Worm (Caenorhabditis elegans) whole organism, early embryonic: ENCODE results near the gene C27D6.15.

Experiments
- B0310.2 ChIP-seq: sonication (generic microtip); optimal IDR thresholded peaks from 2 replicates; lab custom pipeline; 2016; ENCODE audit warnings: mild to moderate bottlenecking, missing genetic modification characterization, missing compliant biosample characterization
- F13C5.2 ChIP-seq: sonication (generic microtip); optimal IDR thresholded peaks from 2 replicates; lab custom pipeline; 2017; ENCODE audit warnings: mild to moderate bottlenecking, missing genetic modification characterization, inconsistent platforms, missing compliant biosample characterization
- aly-1 ChIP-seq: sonication (generic microtip); optimal IDR thresholded peaks from 2 replicates; lab custom pipeline; 2016; ENCODE audit warnings: missing genetic modification characterization, missing compliant biosample characterization
- ama-1 ChIP-seq: fragments of 150-350 bp; optimal IDR thresholded peaks from 2 replicates; lab custom pipeline; 2014
- ceh-13 ChIP-seq: fragments of 200-800 bp; sonication (Bioruptor generic); optimal IDR thresholded peaks from 2 replicates; lab custom pipeline; 2018; ENCODE audit warnings: mild to moderate bottlenecking, missing genetic modification characterization, missing compliant biosample characterization
- ceh-36 ChIP-seq: sonication (generic microtip); optimal IDR thresholded peaks from 2 replicates; lab custom pipeline; 2016; ENCODE audit warnings: missing genetic modification characterization, inconsistent platforms, missing compliant biosample characterization
- ets-7 ChIP-seq: sonication (generic microtip); optimal IDR thresholded peaks from 2 replicates; lab custom pipeline; 2016; ENCODE audit warnings: missing genotype, missing genetic modification characterization, missing compliant biosample characterization
- flt-1 ChIP-seq: fragments of 200-800 bp; sonication (Bioruptor generic); IDR thresholded peaks from 2 replicates; pipeline ENCODE4 v1.3.6; 2022; ENCODE audit warnings: missing genetic modification characterization, missing compliant biosample characterization
- hmbx-1 ChIP-seq: sonication (generic microtip); optimal IDR thresholded peaks from 2 replicates; lab custom pipeline; 2016; ENCODE audit warnings: mild to moderate bottlenecking, missing genetic modification characterization, missing compliant biosample characterization
- sea-1 ChIP-seq: fragments of 200-800 bp; sonication (Bioruptor generic); conservative IDR thresholded peaks from 2 replicates; pipeline ENCODE4 v1.3.6; 2022; ENCODE audit warnings: missing genetic modification characterization, missing compliant biosample characterization
- tbx-11 ChIP-seq: fragments of 200-800 bp; sonication (Bioruptor generic); IDR thresholded peaks from 2 replicates; pipeline ENCODE4 v1.3.6; 2022; ENCODE audit warnings: missing genetic modification characterization, missing compliant biosample characterization
- tbx-37 ChIP-seq: fragments of 200-800 bp; sonication (Bioruptor generic); conservative IDR thresholded peaks from 2 replicates; pipeline ENCODE4 v1.3.6; 2022; ENCODE audit warnings: missing genetic modification reagents, missing genetic modification characterization, missing compliant biosample characterization
- tra-4 ChIP-seq: sonication (generic microtip); optimal IDR thresholded peaks from 2 replicates; lab custom pipeline; 2017; ENCODE audit warnings: missing genetic modification characterization, missing compliant biosample characterization

ce11 chrII:5183207-5183606 lies 11.5 kb downstream of the C27D6.15 start:
- TF ChIP-seq ets-7 (tag; lab: Kevin White, UChicago) (no peak), F13C5.2 (no peak), flt-1 (no peak), tra-4 (tag; lab: Kevin White, UChicago) (no peak), B0310.2 (tag; lab: Kevin White, UChicago) (no peak), ama-1 (lab: Kevin White, UChicago) (no peak), tbx-11 (no peak), tbx-37 (GFP tag; lab: Robert Waterston, UW) (no peak), aly-1 (tag; lab: Kevin White, UChicago) (no peak), ceh-13 (GFP tag; lab: Kevin White, UChicago) (no peak), hmbx-1 (tag; lab: Kevin White, UChicago) (no peak), sea-1 (GFP tag; lab: Robert Waterston, UW) (no peak), ceh-36 (tag; lab: Kevin White, UChicago) (no peak)
